Worm (Caenorhabditis elegans): Measurements from ENCODE around the gene T28A8.8.

T28A8.8 gene

DNA sequence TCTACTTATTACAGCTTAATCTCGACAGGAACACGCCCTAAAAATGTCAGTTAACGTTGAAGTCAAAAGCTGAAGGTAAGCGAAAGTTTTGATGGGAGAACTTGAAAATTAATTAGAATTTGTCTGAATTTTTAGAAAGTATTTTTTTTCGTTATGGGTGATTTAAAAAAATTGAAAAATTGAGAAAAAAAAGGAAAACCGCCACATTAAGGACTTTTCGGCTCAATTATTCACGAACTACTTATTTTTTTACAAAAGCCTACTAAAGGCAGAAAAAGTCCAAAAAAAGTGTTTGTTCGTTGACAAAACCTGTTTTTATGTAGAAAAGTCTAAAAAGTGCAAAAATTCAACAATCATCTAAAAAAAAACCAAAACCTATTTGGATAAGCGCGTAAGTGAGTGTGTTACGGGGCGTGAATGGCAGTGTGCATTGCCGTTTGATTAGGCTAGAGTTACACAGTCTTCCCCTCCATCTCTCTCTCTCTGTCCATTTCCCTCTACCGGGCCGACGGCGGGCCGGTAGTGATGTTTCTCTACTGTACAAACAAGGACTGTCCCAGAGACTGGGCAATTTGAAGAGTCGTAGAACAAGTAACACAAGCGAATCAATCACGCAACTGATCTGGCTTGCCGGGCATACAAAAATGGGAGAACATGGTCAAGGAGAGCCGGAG is 24.9 kb downstream of the T28A8.8 start, which contains the start of gene lron-13 (continued):
- no peak for TF ChIP-seq ceh-82 (tag; optimal IDR thresholded peaks at IDR 0.05)

ce11 chrIII:13528513-13529249 is 26.1 kb downstream of the T28A8.8 start:
- TF ChIP-seq ceh-16 (tag; optimal IDR thresholded peaks at IDR 0.05) (no peak), pqm-1 (tag; optimal IDR thresholded peaks at IDR 0.05) (peak; percentile 19), ceh-28 (tag; optimal IDR thresholded peaks at IDR 0.05) (no peak), pha-4 (tag; optimal IDR thresholded peaks at IDR 0.05) (peak; percentile 71), elt-2 (tag; optimal IDR thresholded peaks at IDR 0.05) (peak; percentile 43)

DNA sequence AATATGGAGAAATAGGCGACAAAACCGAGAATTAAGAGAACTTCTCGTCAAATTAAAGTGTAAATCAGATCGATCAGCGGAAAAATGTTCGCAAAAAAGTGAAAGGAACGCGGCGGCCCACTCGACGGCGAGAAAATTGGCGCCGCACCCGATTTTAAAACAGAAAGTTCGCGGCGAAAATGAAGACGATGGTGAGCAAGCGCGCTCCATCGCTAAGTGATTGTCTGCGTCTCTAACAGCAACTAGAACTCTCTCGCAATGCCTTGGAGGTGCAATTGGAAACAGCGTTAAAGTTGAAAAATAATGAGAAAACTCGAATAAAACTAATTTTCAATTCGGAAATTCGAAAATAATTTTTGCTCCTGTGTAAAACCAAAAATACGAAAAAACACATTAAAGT is 27.4 kb downstream of the T28A8.8 start:
- TF ChIP-seq elt-3 (tag; optimal IDR thresholded peaks at IDR 0.05) (no peak), nhr-67 (tag; optimal IDR thresholded peaks at IDR 0.05) (no peak), aly-2 (tag; optimal IDR thresholded peaks at IDR 0.05) (no peak), fos-1 (tag; optimal IDR thresholded peaks at IDR 0.05) (no peak), ceh-9 (tag; optimal IDR thresholded peaks at IDR 0.05) (no peak), unc-62 (GFP tag; optimal IDR thresholded peaks at IDR 0.05) (no peak), nhr-43 (tag; optimal IDR thresholded peaks at IDR 0.05; ENCODE audit: poor library complexity, severe bottlenecking) (no peak), unc-39 (tag; optimal IDR thresholded peaks at IDR 0.05) (no peak), elt-2 (tag; optimal IDR thresholded peaks at IDR 0.05) (peak; percentile 11), lin-39 (tag; optimal IDR thresholded peaks at IDR 0.05) (peak; percentile 83), lin-15B (tag; optimal IDR thresholded peaks at IDR 0.05) (peak; percentile 82), nhr-12 (tag; optimal IDR thresholded peaks at IDR 0.05) (no peak), jun-1 (tag; optimal IDR thresholded peaks at IDR 0.05) (no peak), nhr-237 (tag; optimal IDR thresholded peaks at IDR 0.05) (no peak), nhr-25 (tag; optimal IDR thresholded peaks at IDR 0.05) (peak; percentile 87), egl-27 (tag; optimal IDR thresholded peaks at IDR 0.05) (no peak), skn-1 (tag; optimal IDR thresholded peaks at IDR 0.05) (no peak), nfya-1 (tag; optimal IDR thresholded peaks at IDR 0.05; ENCODE audit: insufficient read depth) (peak; percentile 83), mdl-1 (tag; optimal IDR thresholded peaks at IDR 0.05) (no peak), zag-1 (tag; optimal IDR thresholded peaks at IDR 0.05) (no peak), lsy-12 (tag; optimal IDR thresholded peaks at IDR 0.05) (peak; percentile 34), pqm-1 (tag; optimal IDR thresholded peaks at IDR 0.05) (no peak), nhr-28 (tag; optimal IDR thresholded peaks at IDR 0.05) (no peak), eor-1 (tag; optimal IDR thresholded peaks at IDR 0.05) (no peak), ZK546.5 (tag; optimal IDR thresholded peaks at IDR 0.05) (no peak), ztf-11 (tag; optimal IDR thresholded peaks at IDR 0.05) (no peak), ceh-82 (tag; optimal IDR thresholded peaks at IDR 0.05) (no peak), ztf-4 (tag; optimal IDR thresholded peaks at IDR 0.05) (no peak), sea-2 (GFP tag; optimal IDR thresholded peaks at IDR 0.05) (no peak), ama-1 (optimal IDR thresholded peaks at IDR 0.05) (no peak), tbx-2 (tag; optimal IDR thresholded peaks at IDR 0.05) (no peak), pha-4 (tag; optimal IDR thresholded peaks at IDR 0.05) (peak; percentile 68), hmg-11 (tag; optimal IDR thresholded peaks at IDR 0.05) (peak; percentile 61), fkh-10 (GFP tag; optimal IDR thresholded peaks at IDR 0.05) (no peak), R02D3.7 (tag; optimal IDR thresholded peaks at IDR 0.05) (no peak), mml-1 (tag; optimal IDR thresholded peaks at IDR 0.05) (no peak), daf-12 (tag; optimal IDR thresholded peaks at IDR 0.05) (no peak), nhr-76 (tag; optimal IDR thresholded peaks at IDR 0.05) (no peak), nhr-23 (tag; optimal IDR thresholded peaks at IDR 0.05) (peak; percentile 79), snpc-4 (tag; optimal IDR thresholded peaks at IDR 0.05) (peak; percentile 35), nhr-77 (tag; optimal IDR thresholded peaks at IDR 0.05) (no peak), ceh-28 (tag; optimal IDR thresholded peaks at IDR 0.05) (peak; percentile 19), ceh-16 (tag; optimal IDR thresholded peaks at IDR 0.05) (no peak), fkh-2 (tag; optimal IDR thresholded peaks at IDR 0.05) (no peak), egl-5 (tag; optimal IDR thresholded peaks at IDR 0.05) (no peak)
